Worm (Caenorhabditis elegans): ENCODE data around the gene Y47D3A.32.
A peak's percentile ranks its signal among the peaks of the same experiment; 100 is the strongest.

Gene Y47D3A.32

DNA sequence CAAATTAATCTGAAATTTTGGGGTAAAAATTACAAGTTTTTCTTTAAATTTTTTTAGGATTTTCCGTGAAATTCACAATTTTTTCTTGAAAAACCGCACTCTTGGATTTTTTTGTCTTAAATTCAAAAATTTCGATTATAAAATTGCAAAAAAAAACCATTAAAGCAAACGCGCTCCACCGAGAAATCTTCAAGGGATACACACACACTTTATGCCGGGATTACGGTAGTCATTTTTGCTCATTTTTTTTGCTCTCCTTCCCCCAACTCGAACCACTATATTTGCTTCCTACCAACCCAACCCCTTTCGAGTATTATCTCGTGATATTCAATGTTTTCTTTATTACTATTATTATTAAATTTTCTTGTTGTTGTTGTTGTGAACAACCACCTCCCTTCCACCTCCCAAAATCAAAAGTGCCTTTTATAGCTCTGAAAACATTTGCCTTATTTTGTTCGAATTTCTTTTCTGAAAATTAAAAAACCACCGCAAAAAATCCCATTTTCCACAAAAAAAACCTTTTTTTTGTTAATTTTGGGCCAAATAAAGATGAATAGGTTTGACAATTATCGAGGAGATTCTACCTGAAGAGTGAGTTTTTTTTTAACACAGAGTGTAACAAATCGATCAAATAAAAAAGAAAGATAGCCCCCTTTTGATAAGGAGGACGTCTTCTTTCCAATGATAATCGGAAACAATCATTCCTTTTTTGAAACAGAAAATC, at the start of gene Y47D3A.32:
TSS of gene Y47D3A.32 (plus strand) at position 674 of the 724 bp plus-strand sequence.
- TF ChIP-seq Y48G9A.11 (GFP tag; IDR thresholded peaks at IDR 0.05) = peak; percentile 34; the same call in 1 of the 2 replicates
- TF ChIP-seq mdt-29 (GFP tag; IDR thresholded peaks at IDR 0.05) = no peak
- peak; percentile 33 for TF ChIP-seq mep-1 (tag; optimal IDR thresholded peaks at IDR 0.05)
- peak; percentile 22 for TF ChIP-seq mes-2 (tag; optimal IDR thresholded peaks at IDR 0.05; ENCODE audit: poor library complexity, severe bottlenecking)
- no peak for TF ChIP-seq nhr-48 (tag; optimal IDR thresholded peaks at IDR 0.05)
- no peak for TF ChIP-seq php-3 (GFP tag; IDR thresholded peaks at IDR 0.05)
- TF ChIP-seq lin-38 (GFP tag; IDR thresholded peaks at IDR 0.05) = peak; percentile 49
- TF ChIP-seq ctbp-1 (GFP tag; IDR thresholded peaks at IDR 0.05) = 0 out of 2 replicates have a peak, but pooled peaks have one; percentile 26
- no peak for TF ChIP-seq F26F4.8 (GFP tag; conservative IDR thresholded peaks at IDR 0.05)
- TF ChIP-seq lim-7 (GFP tag; IDR thresholded peaks at IDR 0.05) = 0 out of 2 replicates have a peak, but pooled peaks have one; percentile 56
- TF ChIP-seq pha-4 (GFP tag; IDR thresholded peaks at IDR 0.05) = peak; percentile 26; the same call in 1 of the 2 replicates
- TF ChIP-seq pha-4 (tag; optimal IDR thresholded peaks at IDR 0.05) = no peak
- TF ChIP-seq egl-27 (tag; optimal IDR thresholded peaks at IDR 0.05) = no peak
- no peak for TF ChIP-seq ZK546.5 (tag; optimal IDR thresholded peaks at IDR 0.05)
- TF ChIP-seq Y105C5A.15 (GFP tag; IDR thresholded peaks at IDR 0.05) = 0 out of 2 replicates have a peak, but pooled peaks have one; percentile 2
- no peak for TF ChIP-seq tag-97 (GFP tag; IDR thresholded peaks at IDR 0.05)
- TF ChIP-seq vab-7 (GFP tag; IDR thresholded peaks at IDR 0.05) = 0 out of 2 replicates have a peak, but pooled peaks have one; percentile 25

- TF ChIP-seq lin-13 (GFP tag; optimal IDR thresholded peaks at IDR 0.05) = no peak
- TF ChIP-seq set-16 (GFP tag; IDR thresholded peaks at IDR 0.05) = peak; percentile 100
- TF ChIP-seq mdl-1 (tag; optimal IDR thresholded peaks at IDR 0.05) = peak in 1 of 2 experiments; percentile 41
- TF ChIP-seq T26A8.4 (GFP tag; IDR thresholded peaks at IDR 0.05) = no peak
- no peak for TF ChIP-seq nhr-111 (GFP tag; optimal IDR thresholded peaks at IDR 0.05)
- no peak for TF ChIP-seq mdt-29 (GFP tag; IDR thresholded peaks at IDR 0.05)
- TF ChIP-seq sdz-12 (GFP tag; optimal IDR thresholded peaks at IDR 0.05) = no peak
- peak; percentile 72 for TF ChIP-seq mep-1 (tag; optimal IDR thresholded peaks at IDR 0.05)
- 0 out of 2 replicates have a peak, but pooled peaks have one; percentile 39 for TF ChIP-seq lim-7 (GFP tag; IDR thresholded peaks at IDR 0.05)
- TF ChIP-seq F37D6.2 (tag; optimal IDR thresholded peaks at IDR 0.05) = peak; percentile 42
- TF ChIP-seq Y105C5A.15 (GFP tag; IDR thresholded peaks at IDR 0.05) = no peak
- peak; percentile 47; the same call in 1 of the 2 replicates for TF ChIP-seq pha-4 (GFP tag; IDR thresholded peaks at IDR 0.05)
- no peak for TF ChIP-seq pha-4 (tag; optimal IDR thresholded peaks at IDR 0.05)
- TF ChIP-seq rbr-2 (tag; optimal IDR thresholded peaks at IDR 0.05) = peak; percentile 36
- TF ChIP-seq nhr-25 (tag; optimal IDR thresholded peaks at IDR 0.05; ENCODE audit: borderline replicate concordance, insufficient read depth) = no peak
- TF ChIP-seq ceh-82 (tag; optimal IDR thresholded peaks at IDR 0.05) = no peak
- no peak for TF ChIP-seq nhr-102 (tag; optimal IDR thresholded peaks at IDR 0.05)
- peak; percentile 59 for TF ChIP-seq tra-1 (GFP tag; IDR thresholded peaks at IDR 0.05)
- no peak for TF ChIP-seq Y5F2A.4 (GFP tag; optimal IDR thresholded peaks at IDR 0.05)
- TF ChIP-seq hlh-11 (tag; optimal IDR thresholded peaks at IDR 0.05) = peak; percentile 64
- TF ChIP-seq mes-2 (tag; optimal IDR thresholded peaks at IDR 0.05; ENCODE audit: poor library complexity, severe bottlenecking) = peak; percentile 11
- peak; percentile 75 for TF ChIP-seq ceh-20 (GFP tag; IDR thresholded peaks at IDR 0.05)
- TF ChIP-seq fkh-10 (GFP tag; optimal IDR thresholded peaks at IDR 0.05) = peak; percentile 45
- TF ChIP-seq mxl-3 (GFP tag; optimal IDR thresholded peaks at IDR 0.05) = peak; percentile 36
- TF ChIP-seq ctbp-1 (GFP tag; IDR thresholded peaks at IDR 0.05) = peak; percentile 76
- TF ChIP-seq dmd-6 (GFP tag; IDR thresholded peaks at IDR 0.05) = peak; percentile 28; the same call in 1 of the 2 replicates
- TF ChIP-seq unc-62 (GFP tag; optimal IDR thresholded peaks at IDR 0.05 in 1 of 2) = peak in 1 of 2 experiments; percentile 99
- TF ChIP-seq unc-62 (tag; optimal IDR thresholded peaks at IDR 0.05) = no peak
- TF ChIP-seq spr-3 (GFP tag; optimal IDR thresholded peaks at IDR 0.05) = no peak
- TF ChIP-seq fos-1 (tag; optimal IDR thresholded peaks at IDR 0.05) = no peak
- no peak for TF ChIP-seq nhr-11 (tag; optimal IDR thresholded peaks at IDR 0.05)
- TF ChIP-seq hlh-30 (tag; optimal IDR thresholded peaks at IDR 0.05; ENCODE audit: insufficient read depth) = peak; percentile 57
- no peak for TF ChIP-seq nhr-28 (tag; optimal IDR thresholded peaks at IDR 0.05)
- peak; percentile 97 for TF ChIP-seq aha-1 (tag)
- TF ChIP-seq Y48G9A.11 (GFP tag; IDR thresholded peaks at IDR 0.05) = no peak
- TF ChIP-seq egl-43 (GFP tag; IDR thresholded peaks at IDR 0.05) = peak; percentile 63; the same call in 1 of the 2 replicates
- peak in 1 of 2 experiments; percentile 34 for TF ChIP-seq hif-1 (tag; optimal IDR thresholded peaks at IDR 0.05)
- peak; percentile 22 to 62 for TF ChIP-seq lsy-2 (tag; optimal IDR thresholded peaks at IDR 0.05)
These were observed 49.2 kb upstream of the Y47D3A.32 start for ce11 chrIII:11202992-11203391.

All from whole organism, L4 larva.